Worm (Caenorhabditis elegans) whole organism, early embryonic: ENCODE data around the gene C44B7.11.

Experiments
- B0310.2 ChIP-seq: sonication (generic microtip); optimal IDR thresholded peaks from 2 replicates; lab custom pipeline; 2016; ENCODE audit warnings: mild to moderate bottlenecking, missing genetic modification characterization, missing compliant biosample characterization
- aly-1 ChIP-seq: sonication (generic microtip); optimal IDR thresholded peaks from 2 replicates; lab custom pipeline; 2016; ENCODE audit warnings: missing genetic modification characterization, missing compliant biosample characterization
- ama-1 ChIP-seq: fragments of 150-350 bp; optimal IDR thresholded peaks from 2 replicates; lab custom pipeline; 2014
- ceh-13 ChIP-seq: fragments of 200-800 bp; sonication (Bioruptor generic); optimal IDR thresholded peaks from 2 replicates; lab custom pipeline; 2018; ENCODE audit warnings: mild to moderate bottlenecking, missing genetic modification characterization, missing compliant biosample characterization
- ceh-36 ChIP-seq: sonication (generic microtip); optimal IDR thresholded peaks from 2 replicates; lab custom pipeline; 2016; ENCODE audit warnings: missing genetic modification characterization, inconsistent platforms, missing compliant biosample characterization
- flt-1 ChIP-seq: fragments of 200-800 bp; sonication (Bioruptor generic); IDR thresholded peaks from 2 replicates; pipeline ENCODE4 v1.3.6; 2022; ENCODE audit warnings: missing genetic modification characterization, missing compliant biosample characterization
- hmbx-1 ChIP-seq: sonication (generic microtip); optimal IDR thresholded peaks from 2 replicates; lab custom pipeline; 2016; ENCODE audit warnings: mild to moderate bottlenecking, missing genetic modification characterization, missing compliant biosample characterization
- hmg-4 ChIP-seq: fragments of 200-800 bp; sonication (Bioruptor generic); optimal IDR thresholded peaks from 2 replicates; lab custom pipeline; 2018; ENCODE audit warnings: mild to moderate bottlenecking, missing genetic modification characterization, missing compliant biosample characterization
- pes-1 ChIP-seq: fragments of 200-800 bp; sonication (Bioruptor generic); IDR thresholded peaks from 2 replicates; pipeline ENCODE4 v1.3.6; 2022; ENCODE audit warnings: missing genetic modification reagents, missing genetic modification characterization, missing compliant biosample characterization
- scrt-1 ChIP-seq: fragments of 200-800 bp; sonication (Bioruptor generic); IDR thresholded peaks from 2 replicates; pipeline ENCODE4 v1.3.6; 2022; ENCODE audit warnings: missing genetic modification characterization, missing compliant biosample characterization
- sea-1 ChIP-seq: fragments of 200-800 bp; sonication (Bioruptor generic); conservative IDR thresholded peaks from 2 replicates; pipeline ENCODE4 v1.3.6; 2022; ENCODE audit warnings: missing genetic modification characterization, missing compliant biosample characterization
- tbx-11 ChIP-seq: fragments of 200-800 bp; sonication (Bioruptor generic); IDR thresholded peaks from 2 replicates; pipeline ENCODE4 v1.3.6; 2022; ENCODE audit warnings: missing genetic modification characterization, missing compliant biosample characterization
- tbx-37 ChIP-seq: fragments of 200-800 bp; sonication (Bioruptor generic); conservative IDR thresholded peaks from 2 replicates; pipeline ENCODE4 v1.3.6; 2022; ENCODE audit warnings: missing genetic modification reagents, missing genetic modification characterization, missing compliant biosample characterization
- tra-4 ChIP-seq: sonication (generic microtip); optimal IDR thresholded peaks from 2 replicates; lab custom pipeline; 2017; ENCODE audit warnings: missing genetic modification characterization, missing compliant biosample characterization

- TF ChIP-seq ceh-13 (GFP tag; lab: Kevin White, UChicago) (no peak), ama-1 (no peak), B0310.2 (tag; lab: Kevin White, UChicago) (no peak), tra-4 (tag; lab: Kevin White, UChicago) (no peak), tbx-11 (no peak), pes-1 (GFP tag; lab: Robert Waterston, UW) (no peak), aly-1 (tag; lab: Kevin White, UChicago) (no peak), sea-1 (GFP tag; lab: Robert Waterston, UW) (no peak), flt-1 (GFP tag; lab: Robert Waterston, UW) (no peak), scrt-1 (GFP tag; lab: Robert Waterston, UW) (no peak), hmbx-1 (tag; lab: Kevin White, UChicago) (no peak), ceh-36 (no peak), tbx-37 (GFP tag; lab: Robert Waterston, UW) (no peak), hmg-4 (no peak)
These were observed 44.2 kb upstream of the C44B7.11 start for ce11 chrII:6941520-6941919.
